Worm (Caenorhabditis elegans) whole organism, mixed stage, embryonic: ENCODE measurements around the gene F19H8.2.

ENCODE experiments used
- elt-1 ChIP-seq: sonication (generic microtip); optimal IDR thresholded peaks from 2 replicates; lab custom pipeline; 2017; ENCODE audit warnings: missing genetic modification characterization, mild to moderate bottlenecking, missing compliant biosample characterization, antibody characterized with exemption, moderate library complexity, borderline replicate concordance; ENCODE audit not compliant: insufficient read depth
- mab-5 ChIP-seq: fragments of 150-350 bp; optimal IDR thresholded peaks from 2 replicates; lab custom pipeline; 2014; ENCODE audit warnings: missing biosample characterization, missing genetic modification characterization
- nhr-12 ChIP-seq: fragments of 150-350 bp; optimal IDR thresholded peaks from 2 replicates; lab custom pipeline; 2014; ENCODE audit warnings: missing biosample characterization, missing genetic modification characterization
- tbx-8 ChIP-seq: fragments of 200-800 bp; sonication (Bioruptor generic); optimal IDR thresholded peaks from 2 replicates; lab custom pipeline; 2018; ENCODE audit warnings: mild to moderate bottlenecking, missing genetic modification characterization, moderate library complexity, missing compliant biosample characterization
- ztf-11 ChIP-seq: fragments of 150-350 bp; optimal IDR thresholded peaks from 2 replicates; lab custom pipeline; 2014; ENCODE audit warnings: missing biosample characterization, missing genetic modification characterization

DNA sequence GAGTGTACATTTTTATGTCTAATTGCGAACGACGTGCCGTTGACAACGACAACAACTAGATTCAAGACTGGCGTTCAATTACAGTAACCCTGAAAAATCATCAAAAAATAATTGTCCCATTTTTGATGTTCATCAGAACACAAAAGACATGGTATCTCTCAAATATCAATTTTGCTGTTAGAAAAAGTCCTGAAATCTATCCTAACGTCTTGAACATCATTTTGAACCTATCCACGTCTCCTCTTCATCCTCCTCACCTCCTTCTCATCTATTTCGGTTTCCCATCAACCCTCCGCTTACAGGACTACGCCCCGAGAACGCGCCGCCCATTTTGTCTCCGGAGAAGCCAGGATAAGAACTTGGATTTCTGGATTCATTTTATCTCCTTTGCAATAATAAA is 10.1 kb upstream of the F19H8.2 start, which contains the start of gene mltn-9:
- no peak for TF ChIP-seq mab-5
- TF ChIP-seq elt-1 (tag; lab: Kevin White, UChicago) = no peak
- no peak for TF ChIP-seq tbx-8 (GFP tag; lab: Kevin White, UChicago)
- TF ChIP-seq nhr-12 (tag; lab: Kevin White, UChicago) = no peak
- TF ChIP-seq ztf-11 (tag; lab: Kevin White, UChicago) = no peak
